Worm (Caenorhabditis elegans) whole organism, midembryonic: Measurements from ENCODE around the gene iglr-2.
"Not testable (repeated sequence)": the region's sequence is repeated elsewhere in the genome, so short reads cannot be mapped to it uniquely, and the experiment has no call there.

ENCODE experiments used
- T22C8.4 ChIP-seq: fragments of 200-800 bp; sonication (Bioruptor generic); IDR thresholded peaks from 2 replicates; pipeline ENCODE4 v1.3.6; 2022; ENCODE audit warnings: missing genetic modification characterization, missing compliant biosample characterization
- cog-1 ChIP-seq: sonication (generic microtip); optimal IDR thresholded peaks from 2 replicates; lab custom pipeline; 2016; ENCODE audit warnings: missing genetic modification characterization, missing compliant biosample characterization
- flt-1 ChIP-seq: fragments of 200-800 bp; sonication (Bioruptor generic); IDR thresholded peaks from 2 replicates; pipeline ENCODE4 v1.3.6; 2022; ENCODE audit warnings: missing genetic modification characterization, missing compliant biosample characterization
- klf-2 ChIP-seq: fragments of 200-800 bp; sonication (Bioruptor generic); conservative IDR thresholded peaks from 2 replicates; pipeline ENCODE4 v1.3.6; 2022; ENCODE audit warnings: missing genetic modification reagents, missing genetic modification characterization, missing compliant biosample characterization
- med-1 ChIP-seq: sonication (generic microtip); optimal IDR thresholded peaks from 2 replicates; lab custom pipeline; 2017; ENCODE audit warnings: missing genetic modification characterization, mild to moderate bottlenecking, missing compliant biosample characterization, antibody characterized with exemption, missing genetic modification reagents; ENCODE audit not compliant: insufficient read depth
- ref-1 ChIP-seq: fragments of 200-800 bp; sonication (Bioruptor generic); conservative IDR thresholded peaks from 2 replicates; pipeline ENCODE4 v1.3.6; 2022; ENCODE audit warnings: missing genetic modification reagents, missing genetic modification characterization, missing compliant biosample characterization
- tab-1 ChIP-seq: fragments of 200-800 bp; sonication (Bioruptor generic); IDR thresholded peaks from 2 replicates; pipeline ENCODE4 v1.3.6; 2022; ENCODE audit warnings: missing genetic modification characterization, missing compliant biosample characterization
- ztf-23 ChIP-seq: fragments of 200-800 bp; sonication (Bioruptor generic); IDR thresholded peaks from 2 replicates; pipeline ENCODE4 v1.3.6; 2022; ENCODE audit warnings: missing genetic modification reagents, missing genetic modification characterization, missing compliant biosample characterization
- ztf-29 ChIP-seq: fragments of 200-800 bp; sonication (Bioruptor generic); IDR thresholded peaks from 2 replicates; pipeline ENCODE4 v1.3.6; 2022; ENCODE audit warnings: missing genetic modification reagents, missing genetic modification characterization, missing compliant biosample characterization

Gene iglr-2

DNA sequence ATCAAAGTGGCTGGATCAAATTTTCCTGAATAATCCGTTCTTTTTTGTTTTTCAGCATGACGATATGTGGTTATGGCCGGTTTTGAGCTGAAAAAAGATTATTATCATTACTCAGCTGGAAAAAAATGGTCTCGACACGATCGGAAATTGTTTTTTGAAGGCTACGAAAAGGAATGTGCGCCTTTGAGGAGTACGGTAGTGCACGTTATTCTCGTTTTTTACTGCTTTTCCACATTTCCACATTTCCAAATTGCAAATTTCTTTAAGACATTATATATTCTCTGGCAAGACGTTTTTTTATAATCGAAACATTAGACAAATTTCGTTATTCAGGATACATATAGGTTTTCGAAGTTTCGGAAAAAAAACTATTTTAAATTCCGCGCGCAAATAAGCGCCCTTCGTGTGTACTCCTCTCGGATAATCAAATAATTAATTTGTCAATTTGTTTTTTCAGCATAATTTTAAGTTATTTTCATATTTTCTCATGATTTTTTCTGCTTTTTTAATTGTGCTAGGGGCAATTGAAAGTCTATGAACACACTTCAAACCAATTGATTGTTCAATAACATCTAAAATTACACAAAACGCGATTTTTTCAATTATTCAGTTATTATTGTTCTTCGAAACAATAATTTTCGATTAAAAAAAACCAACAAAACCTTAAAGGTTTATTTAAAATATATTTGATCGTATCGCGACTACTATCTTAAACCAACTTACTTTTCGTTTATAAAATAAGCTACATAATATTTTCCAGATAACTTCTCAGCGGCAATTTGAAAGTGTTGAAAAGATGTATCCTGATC lies 32.3 kb upstream of the iglr-2 start, which contains the start of gene R05D3.3:
Gene R05D3.3 (plus strand): TSS at position 759 of the 809 bp plus-strand sequence.
- TF ChIP-seq ref-1 (GFP tag; lab: Robert Waterston, UW) (no peak), tab-1 (GFP tag; lab: Robert Waterston, UW) (no peak), cog-1 (tag; lab: Kevin White, UChicago) (no peak), flt-1 (GFP tag; lab: Robert Waterston, UW) (no peak), T22C8.4 (no peak), ztf-23 (GFP tag; lab: Robert Waterston, UW) (no peak)

DNA sequence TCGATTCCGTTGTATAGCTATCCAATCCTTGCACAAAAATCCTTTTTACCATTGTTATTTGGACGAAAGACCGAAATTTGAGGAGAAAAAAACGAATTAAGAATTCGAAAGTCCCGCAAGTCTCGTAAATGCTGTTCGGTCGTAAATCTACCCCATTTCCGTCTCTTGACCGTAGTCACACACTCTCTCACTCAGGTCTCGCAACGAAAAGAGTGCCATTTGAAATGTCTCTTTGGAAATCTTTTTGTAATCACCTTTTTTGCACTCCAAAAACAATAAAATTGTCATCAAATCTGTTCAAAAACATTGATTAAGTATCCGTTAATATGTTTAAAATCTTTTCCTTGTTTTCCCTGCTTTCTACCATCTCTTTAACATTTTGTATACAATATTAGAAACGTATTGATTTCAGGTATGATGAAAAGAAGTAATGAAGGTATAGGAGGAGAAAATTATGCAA lies 27.1 kb upstream of the iglr-2 start, which contains the start of the genes R05D3.8 and rfp-1:
Gene R05D3.8 (minus strand): TSS at position 115 of the 460 bp plus-strand sequence.
Gene rfp-1 (plus strand): TSS at position 410 of the 460 bp plus-strand sequence.
- TF ChIP-seq cog-1 (tag; lab: Kevin White, UChicago) (peak; percentile 9), flt-1 (GFP tag; lab: Robert Waterston, UW) (no peak), med-1 (GFP tag; lab: Kevin White, UChicago) (no peak), ztf-29 (GFP tag; lab: Robert Waterston, UW) (no peak), klf-2 (GFP tag; lab: Robert Waterston, UW) (no peak)

DNA sequence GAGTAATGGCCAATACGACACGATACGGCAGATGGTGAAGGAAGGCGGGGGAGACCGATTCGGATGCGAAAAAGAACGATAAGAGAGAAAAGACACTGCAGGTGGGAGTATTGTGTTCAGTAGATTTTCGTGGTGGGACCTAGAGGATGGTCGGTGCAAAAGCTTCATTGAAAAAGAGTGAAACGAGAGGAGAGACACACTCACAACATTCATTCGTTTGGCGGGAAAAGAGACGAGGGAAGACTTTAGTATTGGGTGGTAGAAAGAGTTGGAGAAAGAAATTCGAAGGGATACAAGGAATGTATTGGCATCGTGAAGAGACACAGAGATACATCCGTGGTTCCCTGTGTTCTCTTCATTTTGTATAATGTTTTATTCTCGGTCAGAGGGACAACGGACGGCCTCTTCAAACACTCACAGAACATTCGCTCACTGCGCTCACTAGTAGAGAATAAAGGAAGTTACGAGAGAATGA lies 25.3 kb upstream of the iglr-2 start:
- TF ChIP-seq ztf-29 (GFP tag; lab: Robert Waterston, UW) (peak; percentile 27; the same call in 1 of the 2 replicates), klf-2 (GFP tag; lab: Robert Waterston, UW) (no peak), T22C8.4 (no peak), flt-1 (GFP tag; lab: Robert Waterston, UW) (peak; percentile 68), ref-1 (GFP tag; lab: Robert Waterston, UW) (no peak), cog-1 (tag; lab: Kevin White, UChicago) (peak; percentile 67), tab-1 (GFP tag; lab: Robert Waterston, UW) (no peak), ztf-23 (GFP tag; lab: Robert Waterston, UW) (no peak), med-1 (GFP tag; lab: Kevin White, UChicago) (no peak)

DNA sequence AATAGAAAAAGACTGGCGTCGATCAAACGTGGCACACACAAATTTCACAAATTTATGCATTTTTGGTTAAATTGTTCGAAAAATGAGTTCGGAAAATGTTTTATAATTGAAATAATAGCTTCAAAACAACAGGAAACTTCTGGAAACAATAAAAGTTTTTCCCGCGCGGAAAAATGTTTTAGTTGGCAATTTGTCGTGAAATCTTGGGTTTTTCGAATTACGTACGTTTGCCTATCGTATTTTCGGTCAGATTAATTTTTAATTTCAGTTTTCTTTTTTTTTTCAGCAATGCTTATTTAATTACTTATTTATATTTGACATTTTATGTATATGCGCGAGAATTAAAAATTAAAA lies 24.3 kb upstream of the iglr-2 start:
- TF ChIP-seq ztf-29 (GFP tag; lab: Robert Waterston, UW) = no peak
- no peak for TF ChIP-seq tab-1 (GFP tag; lab: Robert Waterston, UW)
- no peak for TF ChIP-seq cog-1 (tag; lab: Kevin White, UChicago)
- no peak for TF ChIP-seq med-1 (GFP tag; lab: Kevin White, UChicago)
- TF ChIP-seq flt-1 (GFP tag; lab: Robert Waterston, UW) = no peak
- TF ChIP-seq T22C8.4 = no peak
- no peak for TF ChIP-seq ref-1 (GFP tag; lab: Robert Waterston, UW)
- no peak for TF ChIP-seq klf-2 (GFP tag; lab: Robert Waterston, UW)
- TF ChIP-seq ztf-23 (GFP tag; lab: Robert Waterston, UW) = no peak

ce11 chrIII:8354644-8355461 lies 23.7 kb upstream of the iglr-2 start, which contains the start of gene unc-116:
Gene unc-116 (minus strand): TSS chrIII:8355174.
- TF ChIP-seq flt-1 (GFP tag; lab: Robert Waterston, UW) = no peak
- TF ChIP-seq cog-1 (tag; lab: Kevin White, UChicago) = no peak
- TF ChIP-seq klf-2 (GFP tag; lab: Robert Waterston, UW) = no peak
- TF ChIP-seq ref-1 (GFP tag; lab: Robert Waterston, UW) = no peak
- no peak for TF ChIP-seq ztf-29 (GFP tag; lab: Robert Waterston, UW)
- TF ChIP-seq med-1 (GFP tag; lab: Kevin White, UChicago) = no peak
- no peak for TF ChIP-seq T22C8.4
- TF ChIP-seq ztf-23 (GFP tag; lab: Robert Waterston, UW) = no peak
- TF ChIP-seq tab-1 (GFP tag; lab: Robert Waterston, UW) = no peak

DNA sequence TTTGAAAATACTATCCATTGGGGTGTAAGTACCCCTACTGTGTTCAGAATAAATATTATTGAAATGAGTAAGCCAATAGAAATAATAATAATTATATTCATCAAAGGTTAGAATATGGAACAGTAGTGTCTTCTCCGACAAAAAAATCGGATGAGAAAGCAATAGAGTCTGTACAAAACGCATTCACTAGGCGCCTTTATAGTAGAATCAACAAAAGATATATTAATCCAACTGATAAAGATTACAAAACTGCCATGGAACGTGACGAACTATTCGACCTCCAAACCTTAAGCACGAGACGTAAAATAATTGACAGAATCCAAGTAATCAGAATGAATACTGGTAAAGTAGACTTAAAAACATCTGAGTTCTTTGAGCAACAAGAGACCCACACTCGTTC lies 16.7 kb upstream of the iglr-2 start, which contains the start of gene clc-29:
Gene clc-29 (minus strand): TSS at position 101 of the 400 bp plus-strand sequence.
- TF ChIP-seq T22C8.4; cog-1 (tag; lab: Kevin White, UChicago); klf-2 (GFP tag; lab: Robert Waterston, UW): not testable (repeated sequence)

- TF ChIP-seq cog-1 (tag; lab: Kevin White, UChicago); T22C8.4; klf-2 (GFP tag; lab: Robert Waterston, UW): not testable (repeated sequence)
Measured at ce11 chrIII:8344283-8344682, 13.2 kb upstream of the iglr-2 start, which contains the start of gene ZC262.7. Gene ZC262.7 (minus strand): TSS chrIII:8344336.

DNA sequence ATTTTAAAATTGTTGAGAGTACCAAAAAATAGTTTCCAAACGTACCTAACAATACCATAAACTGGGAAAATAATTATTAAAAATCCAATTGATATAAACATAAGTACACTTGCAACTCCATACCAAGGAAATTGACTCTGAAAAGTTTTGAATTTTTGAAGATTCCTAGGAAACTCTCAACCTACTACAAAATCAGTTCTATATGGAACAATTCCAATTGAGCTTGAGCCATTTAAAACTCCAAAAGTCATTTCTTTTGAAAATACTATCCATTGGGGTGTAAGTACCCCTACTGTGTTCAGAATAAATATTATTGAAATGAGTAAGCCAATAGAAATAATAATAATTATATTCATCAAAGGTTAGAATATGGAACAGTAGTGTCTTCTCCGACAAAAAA lies 8.3 kb upstream of the iglr-2 start, which contains the start of gene clc-28:
Gene clc-28 (minus strand): TSS at position 101 of the 400 bp plus-strand sequence.
- not testable (repeated sequence) for TF ChIP-seq tab-1 (GFP tag; lab: Robert Waterston, UW); ztf-29 (GFP tag; lab: Robert Waterston, UW); cog-1 (tag; lab: Kevin White, UChicago)

DNA sequence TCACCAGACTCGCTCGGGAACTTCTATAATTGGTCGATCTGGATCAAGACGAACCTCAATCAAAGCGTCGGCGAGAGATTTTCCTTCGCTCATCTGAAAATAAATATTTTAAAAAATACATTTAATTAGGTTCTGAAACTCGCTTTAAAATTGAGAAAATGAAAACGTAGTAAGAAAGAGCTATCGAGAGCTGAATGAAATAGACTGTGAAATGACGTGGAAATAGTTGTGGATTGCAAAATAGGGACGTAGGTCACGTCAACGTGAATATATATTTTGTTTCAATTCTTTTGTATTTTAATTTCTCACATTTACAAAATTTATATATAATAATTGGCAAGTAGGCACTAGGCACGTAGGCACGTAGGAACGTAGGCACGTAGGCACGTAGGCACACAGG lies 3.3 kb upstream of the iglr-2 start, which contains the start of gene ZC262.4:
Gene ZC262.4 (minus strand): TSS at position 101 of the 400 bp plus-strand sequence.
- TF ChIP-seq flt-1 (GFP tag; lab: Robert Waterston, UW) = no peak
- TF ChIP-seq ztf-29 (GFP tag; lab: Robert Waterston, UW) = no peak
- no peak for TF ChIP-seq med-1 (GFP tag; lab: Kevin White, UChicago)
- TF ChIP-seq tab-1 (GFP tag; lab: Robert Waterston, UW) = no peak
- no peak for TF ChIP-seq klf-2 (GFP tag; lab: Robert Waterston, UW)
- no peak for TF ChIP-seq cog-1 (tag; lab: Kevin White, UChicago)
- no peak for TF ChIP-seq ref-1 (GFP tag; lab: Robert Waterston, UW)
